Worm (Caenorhabditis elegans) whole organism, L1 larva: ENCODE data around the gene F10G7.12.

ENCODE experiments used
- ces-1 ChIP-seq: fragments of 150-350 bp; optimal IDR thresholded peaks from 2 replicates; lab custom pipeline; 2014; ENCODE audit warnings: missing biosample characterization, missing genetic modification reagents, missing genetic modification characterization
- fos-1 ChIP-seq: fragments of 150-350 bp; optimal IDR thresholded peaks from 2 replicates; lab custom pipeline; 2014; ENCODE audit warnings: missing biosample characterization, missing genetic modification characterization
- lin-13 ChIP-seq: fragments of 150-350 bp; optimal IDR thresholded peaks from 2 replicates; lab custom pipeline; 2014; ENCODE audit warnings: missing biosample characterization, missing genetic modification reagents, missing genetic modification characterization
- skn-1 ChIP-seq: fragments of 150-350 bp; optimal IDR thresholded peaks from 2 replicates; lab custom pipeline; 2014; ENCODE audit warnings: missing biosample characterization, missing genetic modification characterization
- snpc-4 ChIP-seq: fragments of 150-350 bp; optimal IDR thresholded peaks from 2 replicates; lab custom pipeline; 2014; ENCODE audit warnings: missing biosample characterization, missing genetic modification characterization
- zag-1 ChIP-seq: fragments of 150-350 bp; optimal IDR thresholded peaks from 2 replicates; lab custom pipeline; 2014; ENCODE audit warnings: missing biosample characterization, missing genetic modification characterization

ce11 chrII:4674188-4674587 lies 15.4 kb upstream of the F10G7.12 start:
- no peak for TF ChIP-seq snpc-4 (tag; lab: Kevin White, UChicago)
- no peak for TF ChIP-seq skn-1 (tag; lab: Kevin White, UChicago)
- TF ChIP-seq lin-13 (GFP tag; lab: Kevin White, UChicago) = no peak
- TF ChIP-seq ces-1 (GFP tag; lab: Kevin White, UChicago) = no peak
- TF ChIP-seq zag-1 (tag; lab: Kevin White, UChicago) = no peak
- TF ChIP-seq fos-1 (tag; lab: Kevin White, UChicago) = no peak
